Worm (Caenorhabditis elegans): ENCODE data around the gene glb-21.

DNA sequence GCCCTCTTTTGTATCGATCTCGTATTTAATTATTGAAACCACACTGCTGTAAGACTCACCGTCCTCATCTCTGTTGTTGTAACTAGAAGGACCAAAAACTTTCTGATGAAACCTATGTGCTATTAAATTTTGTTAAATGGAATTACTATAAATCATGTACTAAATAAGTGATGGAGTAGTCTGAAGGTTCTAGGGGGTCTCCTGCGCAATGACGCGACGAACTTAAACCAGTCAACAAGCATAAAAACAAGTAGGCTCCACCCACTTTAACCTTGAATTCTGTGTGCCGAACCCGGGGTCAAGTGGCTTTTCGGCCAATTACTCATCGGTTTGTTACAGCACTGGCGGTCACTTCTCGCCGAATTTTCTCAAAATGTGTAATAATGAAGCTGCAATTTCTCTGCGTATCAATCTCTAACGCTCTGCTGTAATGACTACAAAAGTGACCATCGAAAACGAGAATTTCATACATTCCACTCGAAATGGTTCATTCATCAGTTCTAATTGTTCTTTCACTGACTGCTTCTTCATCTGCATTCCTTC, 25.5 kb upstream of the glb-21 start, which contains the start of gene grl-21:
- no peak for TF ChIP-seq lin-39 (tag; optimal IDR thresholded peaks at IDR 0.05)
- no peak for TF ChIP-seq nhr-11 (tag; optimal IDR thresholded peaks at IDR 0.05)
- TF ChIP-seq hlh-4 (tag; optimal IDR thresholded peaks at IDR 0.05): no peak
- TF ChIP-seq pag-3 (tag; optimal IDR thresholded peaks at IDR 0.05; ENCODE audit: borderline replicate concordance, insufficient read depth): no peak
- TF ChIP-seq blmp-1 (tag; optimal IDR thresholded peaks at IDR 0.05): no peak
- no peak for TF ChIP-seq nhr-12 (tag; optimal IDR thresholded peaks at IDR 0.05)
- TF ChIP-seq lin-35 (GFP tag; optimal IDR thresholded peaks at IDR 0.05): no peak
- TF ChIP-seq sox-4 (tag; optimal IDR thresholded peaks at IDR 0.05): no peak
- no peak for TF ChIP-seq nhr-28 (tag; optimal IDR thresholded peaks at IDR 0.05)
- TF ChIP-seq ces-1 (GFP tag; optimal IDR thresholded peaks at IDR 0.05): no peak

Measured in whole organism, L1 larva.